Fruit fly (Drosophila melanogaster) whole organism, embryonic: ENCODE measurements around the gene vers.
A peak's percentile ranks its signal among the peaks of the same experiment; 100 is the strongest.

Experiments used
- Antp ChIP-seq: fragments of 200-800 bp; sonication (Bioruptor generic); optimal IDR thresholded peaks from 3 replicates; lab custom pipeline; 2016; ENCODE audit warnings: missing biosample characterization, missing genetic modification characterization
- CG11398 ChIP-seq: fragments of 200-800 bp; sonication (Bioruptor generic); optimal IDR thresholded peaks from 2 replicates; lab custom pipeline; 2016; ENCODE audit warnings: missing biosample characterization, missing genetic modification characterization
- CG1233 ChIP-seq: fragments of 200-800 bp; sonication (Bioruptor generic); optimal IDR thresholded peaks from 4 replicates; lab custom pipeline; 2018; ENCODE audit warnings: missing biosample characterization, mild to moderate bottlenecking, missing genetic modification characterization
- CG12659 ChIP-seq: fragments of 200-800 bp; sonication (Bioruptor generic); optimal IDR thresholded peaks from 3 replicates; lab custom pipeline; 2017; ENCODE audit warnings: mild to moderate bottlenecking, missing biosample characterization, missing genetic modification reagents, missing genetic modification characterization
- CG12744 ChIP-seq: fragments of 200-800 bp; sonication (Bioruptor generic); optimal IDR thresholded peaks from 2 replicates; lab custom pipeline; 2016; ENCODE audit warnings: missing biosample characterization, missing genetic modification characterization
- CG13123 ChIP-seq: fragments of 200-800 bp; sonication (Bioruptor generic); optimal IDR thresholded peaks from 2 replicates; lab custom pipeline; 2016; ENCODE audit warnings: missing biosample characterization, missing genetic modification characterization
- CG13296 ChIP-seq: fragments of 200-800 bp; sonication (Bioruptor generic); optimal IDR thresholded peaks from 3 replicates; lab custom pipeline; 2018; ENCODE audit warnings: missing biosample characterization, mild to moderate bottlenecking, missing genetic modification characterization
- CG13775 ChIP-seq: fragments of 200-800 bp; sonication (Bioruptor generic); optimal IDR thresholded peaks from 3 replicates; lab custom pipeline; 2017; ENCODE audit warnings: missing biosample characterization, mild to moderate bottlenecking, missing genetic modification characterization
- CG14050 ChIP-seq: fragments of 200-800 bp; sonication (Bioruptor generic); IDR thresholded peaks from 3 replicates; pipeline ENCODE4 v1.3.6; 2022; ENCODE audit warnings: missing biosample characterization, missing genetic modification characterization
- CG17361 ChIP-seq: fragments of 200-800 bp; sonication (Bioruptor generic); IDR thresholded peaks from 3 replicates; pipeline ENCODE4 v1.3.6; 2022; ENCODE audit warnings: missing biosample characterization, missing genetic modification characterization
- CG17829 ChIP-seq: fragments of 200-800 bp; optimal IDR thresholded peaks from 2 replicates; lab custom pipeline; 2019; ENCODE audit warnings: missing biosample characterization, mild to moderate bottlenecking, missing genetic modification characterization, moderate library complexity
- CG1792 ChIP-seq: fragments of 200-800 bp; sonication (Bioruptor generic); optimal IDR thresholded peaks from 2 replicates; lab custom pipeline; 2016; ENCODE audit warnings: missing biosample characterization, missing genetic modification characterization
- CG2116 ChIP-seq: fragments of 200-800 bp; sonication (Bioruptor generic); optimal IDR thresholded peaks from 3 replicates; lab custom pipeline; 2018; ENCODE audit warnings: missing biosample characterization, mild to moderate bottlenecking, missing genetic modification characterization
- CG32767 ChIP-seq: fragments of 200-800 bp; sonication (Bioruptor generic); IDR thresholded peaks from 2 replicates; pipeline ENCODE4 v1.3.6; 2022; ENCODE audit warnings: missing biosample characterization, missing genetic modification characterization
- CG4360 ChIP-seq: fragments of 200-800 bp; sonication (Bioruptor generic); IDR thresholded peaks from 2 replicates; pipeline ENCODE4 v1.3.6; 2022; ENCODE audit warnings: missing biosample characterization, missing genetic modification characterization
- CG4707 ChIP-seq: fragments of 200-800 bp; sonication (Bioruptor generic); optimal IDR thresholded peaks from 2 replicates; lab custom pipeline; 2018; ENCODE audit warnings: missing biosample characterization, mild to moderate bottlenecking, missing genetic modification characterization, moderate library complexity
- CG4730 ChIP-seq: fragments of 200-800 bp; sonication (Bioruptor generic); IDR thresholded peaks from 2 replicates; pipeline ENCODE4 v1.3.6; 2022; ENCODE audit warnings: missing biosample characterization, missing genetic modification characterization
- CG5180 ChIP-seq: fragments of 200-800 bp; sonication (Bioruptor generic); optimal IDR thresholded peaks from 3 replicates; lab custom pipeline; 2017; ENCODE audit warnings: missing biosample characterization, missing genetic modification characterization, mild to moderate bottlenecking, moderate library complexity, missing genetic modification reagents
- CG5953 ChIP-seq: fragments of 200-800 bp; sonication (Bioruptor generic); IDR thresholded peaks from 2 replicates; pipeline ENCODE4 v1.3.6; 2022; ENCODE audit warnings: missing biosample characterization, missing genetic modification characterization
- CG8281 ChIP-seq: fragments of 200-800 bp; sonication (Bioruptor generic); optimal IDR thresholded peaks from 2 replicates; lab custom pipeline; 2018; ENCODE audit warnings: missing biosample characterization, mild to moderate bottlenecking, missing genetic modification characterization, moderate library complexity
- Camta ChIP-seq: fragments of 200-800 bp; sonication (Bioruptor generic); optimal IDR thresholded peaks from 2 replicates; lab custom pipeline; 2016; ENCODE audit warnings: missing biosample characterization, missing genetic modification characterization
- Dbx ChIP-seq: fragments of 200-800 bp; sonication (Bioruptor generic); IDR thresholded peaks from 3 replicates; pipeline ENCODE4 v1.3.6; 2022; ENCODE audit warnings: missing biosample characterization, missing genetic modification characterization
- Deaf1 ChIP-seq: fragments of 200-800 bp; optimal IDR thresholded peaks from 3 replicates; lab custom pipeline; 2019; ENCODE audit warnings: missing biosample characterization, mild to moderate bottlenecking, missing genetic modification characterization, moderate library complexity
- Dll ChIP-seq: fragments of 200-800 bp; sonication (Bioruptor generic); IDR thresholded peaks from 4 replicates; pipeline ENCODE4 v1.3.6; 2022; ENCODE audit warnings: missing biosample characterization, missing genetic modification characterization; ENCODE audit not compliant: partially characterized antibody
- Doc2 ChIP-seq: fragments of 200-800 bp; sonication (Bioruptor generic); IDR thresholded peaks from 2 replicates; pipeline ENCODE4 v1.3.6; 2022; ENCODE audit warnings: missing biosample characterization, missing genetic modification characterization
- HmgD ChIP-seq: fragments of 200-800 bp; sonication (Bioruptor generic); optimal IDR thresholded peaks from 3 replicates; lab custom pipeline; 2016; ENCODE audit warnings: missing biosample characterization, missing genetic modification characterization
- MESR4 ChIP-seq: fragments of 200-800 bp; sonication (Bioruptor generic); optimal IDR thresholded peaks from 2 replicates; lab custom pipeline; 2018; ENCODE audit warnings: missing biosample characterization, mild to moderate bottlenecking, missing genetic modification characterization, moderate library complexity
- MTF-1 ChIP-seq: fragments of 200-800 bp; sonication (Bioruptor generic); optimal IDR thresholded peaks from 2 replicates; lab custom pipeline; 2018; ENCODE audit warnings: missing biosample characterization, mild to moderate bottlenecking, missing genetic modification characterization, borderline replicate concordance
- Oaz ChIP-seq: fragments of 200-800 bp; sonication (Bioruptor generic); IDR thresholded peaks from 2 replicates; pipeline ENCODE4 v1.3.6; 2022; ENCODE audit warnings: missing biosample characterization, missing genetic modification characterization
- Side ChIP-seq: fragments of 200-800 bp; sonication (Bioruptor generic); optimal IDR thresholded peaks from 2 replicates; lab custom pipeline; 2016; ENCODE audit warnings: missing biosample characterization, missing genetic modification characterization
- ash1 ChIP-seq: fragments of 200-800 bp; sonication (Bioruptor generic); optimal IDR thresholded peaks from 2 replicates; lab custom pipeline; 2018; ENCODE audit warnings: missing biosample characterization, mild to moderate bottlenecking, missing genetic modification characterization
- az2 ChIP-seq: fragments of 200-800 bp; sonication (Bioruptor generic); optimal IDR thresholded peaks from 3 replicates; lab custom pipeline; 2016; ENCODE audit warnings: missing biosample characterization, missing genetic modification characterization
- crc ChIP-seq: fragments of 200-800 bp; sonication (Bioruptor generic); optimal IDR thresholded peaks from 2 replicates; lab custom pipeline; 2016; ENCODE audit warnings: missing biosample characterization, missing genetic modification characterization
- dati ChIP-seq: fragments of 200-800 bp; sonication (Bioruptor generic); IDR thresholded peaks from 2 replicates; pipeline ENCODE4 v1.3.6; 2022; ENCODE audit warnings: missing biosample characterization, missing genetic modification characterization
- ewg ChIP-seq: fragments of 200-800 bp; sonication (Bioruptor generic); optimal IDR thresholded peaks from 3 replicates; lab custom pipeline; 2017; ENCODE audit warnings: mild to moderate bottlenecking, missing biosample characterization, missing genetic modification reagents, missing genetic modification characterization
- exex ChIP-seq: fragments of 200-800 bp; sonication (Bioruptor generic); optimal IDR thresholded peaks from 4 replicates; lab custom pipeline; 2018; ENCODE audit warnings: missing biosample characterization, mild to moderate bottlenecking, missing genetic modification characterization, moderate library complexity
- fd96Cb ChIP-seq: fragments of 200-800 bp; sonication (Bioruptor generic); optimal IDR thresholded peaks from 2 replicates; lab custom pipeline; 2018; ENCODE audit warnings: missing biosample characterization, mild to moderate bottlenecking, missing genetic modification characterization, moderate library complexity
- gem ChIP-seq: fragments of 200-800 bp; sonication (Bioruptor generic); optimal IDR thresholded peaks from 2 replicates; lab custom pipeline; 2019; ENCODE audit warnings: missing biosample characterization, mild to moderate bottlenecking, missing genetic modification characterization, moderate library complexity
- ham ChIP-seq: fragments of 200-800 bp; sonication (Bioruptor generic); IDR thresholded peaks from 2 replicates; pipeline ENCODE4 v1.3.6; 2022; ENCODE audit warnings: missing biosample characterization, missing genetic modification characterization
- jing ChIP-seq: fragments of 200-800 bp; sonication (Bioruptor generic); optimal IDR thresholded peaks from 2 replicates; lab custom pipeline; 2018; ENCODE audit warnings: missing biosample characterization, mild to moderate bottlenecking, missing genetic modification characterization
- lola ChIP-seq, 3 experiments: fragments of >200 bp in 2 of 3; fragments of 200-800 bp in 1 of 3; sonication (Bioruptor generic) in 1 of 3; optimal IDR thresholded peaks; 2 replicates each; lab custom pipeline; 2017 to 2019; ENCODE audit warnings: missing biosample characterization in 3 of 3, missing genetic modification characterization in 3 of 3, mild to moderate bottlenecking in 1 of 3, moderate library complexity in 1 of 3
- maf-S ChIP-seq: fragments of 200-800 bp; sonication (Bioruptor generic); optimal IDR thresholded peaks from 2 replicates; lab custom pipeline; 2016; ENCODE audit warnings: missing biosample characterization, missing genetic modification characterization
- peb ChIP-seq: fragments of 200-800 bp; sonication (Bioruptor generic); IDR thresholded peaks from 2 replicates; pipeline ENCODE4 v1.3.6; 2022; ENCODE audit warnings: missing biosample characterization, missing genetic modification characterization
- pnt ChIP-seq: fragments of 200-800 bp; sonication (Bioruptor generic); optimal IDR thresholded peaks from 3 replicates; lab custom pipeline; 2016; ENCODE audit warnings: missing biosample characterization, missing genetic modification characterization
- prd ChIP-seq, 3 experiments: fragments of >200 bp in 2 of 3; fragments of 200-800 bp in 1 of 3; sonication (Bioruptor generic) in 1 of 3; optimal IDR thresholded peaks in 2 of 3; IDR thresholded peaks in 1 of 3; 2 replicates in 2 of 3; 3 replicates in 1 of 3; pipeline versions ENCODE4 v1.3.6 to Lab custom; 2017 to 2022; ENCODE audit warnings: missing biosample characterization in 1 of 3, missing genetic modification characterization in 1 of 3
- ro ChIP-seq: fragments of 200-800 bp; sonication (Bioruptor generic); IDR thresholded peaks from 2 replicates; pipeline ENCODE4 v1.3.6; 2022; ENCODE audit warnings: missing biosample characterization, missing genetic modification characterization
- sc ChIP-seq, 3 experiments: fragments of >200 bp in 2 of 3; fragments of 200-800 bp in 1 of 3; sonication (Bioruptor generic) in 1 of 3; optimal IDR thresholded peaks; 2 replicates in 2 of 3; 3 replicates in 1 of 3; lab custom pipeline; 2017; ENCODE audit warnings: mild to moderate bottlenecking in 1 of 3, missing biosample characterization in 1 of 3, missing genetic modification characterization in 1 of 3, missing genetic modification reagents in 1 of 3
- sima ChIP-seq: fragments of 200-800 bp; sonication (Bioruptor generic); optimal IDR thresholded peaks from 2 replicates; lab custom pipeline; 2016; ENCODE audit warnings: missing biosample characterization, missing genetic modification characterization

The vers gene

DNA sequence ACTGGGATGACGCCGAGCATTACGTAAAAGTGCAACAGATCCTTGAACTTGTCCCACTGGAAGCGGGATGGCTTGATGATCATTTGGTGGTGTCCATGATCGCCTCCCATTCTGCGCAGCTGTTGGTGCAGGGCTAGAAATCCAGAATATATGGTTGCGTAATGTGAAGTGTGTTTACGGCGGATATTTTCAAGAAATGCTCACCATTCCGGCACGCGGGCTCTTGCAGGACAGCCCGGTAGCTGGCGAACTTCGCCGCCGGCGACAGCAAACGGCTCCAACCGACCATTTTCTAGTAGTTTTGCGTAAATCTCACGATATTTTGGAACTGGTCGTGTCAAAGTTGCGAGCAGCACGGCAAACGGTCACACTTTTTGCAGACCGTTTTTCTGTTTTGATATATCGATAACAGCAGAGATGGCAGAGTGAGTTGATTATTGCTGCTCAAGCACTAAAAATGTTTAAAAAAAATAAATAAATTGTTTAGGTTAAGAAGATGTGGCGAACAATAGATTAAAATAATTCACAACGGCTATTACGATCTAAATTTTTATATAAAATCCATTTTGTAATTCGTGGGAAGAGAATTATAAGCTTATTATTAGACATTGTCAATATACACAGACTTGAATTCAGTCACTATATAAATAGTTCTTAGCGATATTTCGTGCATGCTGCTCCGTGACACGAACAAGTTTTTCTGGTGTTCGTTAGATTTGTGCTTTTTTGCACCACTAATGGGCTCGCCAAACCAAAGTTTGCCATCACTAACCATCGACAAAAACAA is 22.4 kb downstream of the vers start, which contains the start of the genes ND-SGDH and RhoGAP68F (continued):
- TF ChIP-seq Dbx, result peak; percentile 83
- TF ChIP-seq CG17829 (tag; lab: Kevin White, UChicago), result peak; percentile 82
- TF ChIP-seq CG5180 (GFP tag; lab: Kevin White, UChicago), result no peak
- peak; percentile 33; the same call in 1 of the 2 replicates for TF ChIP-seq peb (GFP tag; lab: Robert Waterston, UW)
- peak; percentile 48 for TF ChIP-seq ewg (GFP tag; lab: Kevin White, UChicago)
- TF ChIP-seq pnt, result peak; percentile 51
- no peak for TF ChIP-seq CG4707
- peak; percentile 68 for TF ChIP-seq maf-S (GFP tag; lab: Kevin White, UChicago)
- no peak for TF ChIP-seq Doc2
- peak; percentile 52; the same call in 1 of the 2 replicates for TF ChIP-seq Oaz
- peak; percentile 85 for TF ChIP-seq CG13775 (GFP tag; lab: Kevin White, UChicago)
- TF ChIP-seq CG4360 (GFP tag; lab: Robert Waterston, UW), result no peak
- peak; percentile 87 for TF ChIP-seq CG17361 (GFP tag; lab: Robert Waterston, UW)
- no peak for TF ChIP-seq ro (GFP tag; lab: Robert Waterston, UW)
- TF ChIP-seq CG32767 (GFP tag; lab: Robert Waterston, UW), result peak; percentile 52
- TF ChIP-seq HmgD (GFP tag; lab: Kevin White, UChicago), result no peak
- no peak for TF ChIP-seq prd (optimal IDR thresholded peaks at IDR 0.05; lab: Kevin White, UChicago)
- peak; percentile 80; the same call in 2 of the 3 replicates for TF ChIP-seq prd (GFP tag; IDR thresholded peaks at IDR 0.05; lab: Robert Waterston, UW)
- peak; percentile 65 for TF ChIP-seq Camta (GFP tag; lab: Kevin White, UChicago)
- TF ChIP-seq MTF-1, result no peak
- TF ChIP-seq az2 (GFP tag; lab: Kevin White, UChicago), result peak; percentile 72
- TF ChIP-seq ash1 (GFP tag; lab: Kevin White, UChicago), result no peak
- peak; percentile 52 for TF ChIP-seq Deaf1
- TF ChIP-seq sc (optimal IDR thresholded peaks at IDR 0.05; lab: Kevin White, UChicago), result no peak
- peak; percentile 47 for TF ChIP-seq sc (GFP tag; optimal IDR thresholded peaks at IDR 0.05; lab: Kevin White, UChicago)
- peak; percentile 75 for TF ChIP-seq CG2116
- peak; percentile 78 for TF ChIP-seq MESR4 (GFP tag; lab: Kevin White, UChicago)
- TF ChIP-seq exex (tag; lab: Kevin White, UChicago), result no peak
- peak; percentile 15 for TF ChIP-seq Side
- TF ChIP-seq jing (GFP tag; lab: Kevin White, UChicago), result no peak
- peak; percentile 88 for TF ChIP-seq gem
- TF ChIP-seq Antp, result peak; percentile 63
- TF ChIP-seq dati, result no peak
- peak; percentile 32; the same call in 1 of the 2 replicates for TF ChIP-seq CG4730 (GFP tag; lab: Robert Waterston, UW)
- peak; percentile 89 for TF ChIP-seq CG12659 (GFP tag; lab: Kevin White, UChicago)
- TF ChIP-seq CG12744 (GFP tag; lab: Kevin White, UChicago), result peak; percentile 20
- TF ChIP-seq CG1233 (GFP tag; lab: Kevin White, UChicago), result peak; percentile 73
- peak; percentile 66 for TF ChIP-seq fd96Cb (tag; lab: Kevin White, UChicago)
- TF ChIP-seq CG14050 (GFP tag; lab: Robert Waterston, UW), result no peak
- TF ChIP-seq crc, result no peak
- peak in 1 of 3 experiments; percentile 81 for TF ChIP-seq lola (GFP tag; optimal IDR thresholded peaks at IDR 0.05; lab: Kevin White, UChicago)
- TF ChIP-seq sima, result no peak
- TF ChIP-seq Dll (GFP tag; lab: Robert Waterston, UW), result peak; percentile 99
- TF ChIP-seq ham, result 0 out of 2 replicates have a peak, but pooled peaks have one; percentile 43
- peak; percentile 62 for TF ChIP-seq CG13123 (GFP tag; lab: Kevin White, UChicago)
- peak; percentile 70 for TF ChIP-seq CG13296 (GFP tag; lab: Kevin White, UChicago)
- TF ChIP-seq CG5953 (GFP tag; lab: Robert Waterston, UW), result no peak
- TF ChIP-seq CG1792 (GFP tag; lab: Kevin White, UChicago), result peak; percentile 17
- peak; percentile 42 for TF ChIP-seq CG11398 (GFP tag; lab: Kevin White, UChicago)
- peak; percentile 2 for TF ChIP-seq CG8281 (tag; lab: Kevin White, UChicago)
